Worm (Caenorhabditis elegans): ENCODE data around the gene Y97E10AR.2.

Gene Y97E10AR.2

DNA sequence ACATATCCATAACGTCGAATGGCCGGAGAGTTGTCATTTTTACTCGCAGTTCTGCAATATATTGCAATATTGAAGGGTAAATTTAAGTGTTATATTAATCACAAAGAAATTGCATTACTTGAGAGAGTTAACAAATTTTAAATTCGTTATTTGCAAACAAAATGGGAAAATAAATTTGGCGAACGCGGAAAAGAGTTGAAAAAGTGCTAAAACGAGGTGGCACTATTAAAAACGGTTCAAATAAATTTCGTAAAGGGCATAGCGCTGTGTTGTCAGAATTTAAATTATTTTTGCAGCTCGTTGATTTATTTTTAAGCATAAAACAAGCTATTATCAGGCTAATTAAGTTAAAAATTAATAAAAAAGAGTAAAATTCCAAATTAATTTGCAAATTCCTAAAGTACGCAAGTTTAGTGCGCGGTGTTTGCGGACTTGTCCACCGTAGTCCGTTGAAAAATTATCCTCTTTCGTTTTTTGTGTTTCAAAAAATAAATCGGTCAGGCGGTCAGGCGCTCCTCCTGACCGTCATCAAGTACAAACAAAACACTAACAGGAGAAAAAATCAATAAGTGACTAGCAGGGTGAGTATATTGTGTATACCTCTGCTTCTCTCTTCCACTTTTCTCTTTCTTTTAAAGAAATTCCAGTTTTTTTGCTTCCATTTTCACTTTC, 12.5 kb upstream of the Y97E10AR.2 start, which contains the start of the genes natb-1 and abhd-12 (continued):
- TF ChIP-seq nhr-102 (tag; optimal IDR thresholded peaks at IDR 0.05) (no peak), nhr-77 (tag; optimal IDR thresholded peaks at IDR 0.05) (peak; percentile 50), lin-15B (tag; optimal IDR thresholded peaks at IDR 0.05) (no peak), aha-1 (tag) (no peak), Y5F2A.4 (GFP tag; optimal IDR thresholded peaks at IDR 0.05) (no peak), nhr-10 (tag; optimal IDR thresholded peaks at IDR 0.05) (no peak), nhr-48 (tag; optimal IDR thresholded peaks at IDR 0.05) (no peak), vab-7 (GFP tag; IDR thresholded peaks at IDR 0.05) (no peak), T26A8.4 (GFP tag; IDR thresholded peaks at IDR 0.05) (no peak), ceh-62 (tag; optimal IDR thresholded peaks at IDR 0.05) (no peak), tag-97 (GFP tag; IDR thresholded peaks at IDR 0.05) (no peak), spr-3 (GFP tag; optimal IDR thresholded peaks at IDR 0.05) (no peak), Y105C5A.15 (GFP tag; IDR thresholded peaks at IDR 0.05) (no peak), Y48G9A.11 (GFP tag; IDR thresholded peaks at IDR 0.05) (no peak), F10B5.3 (tag; optimal IDR thresholded peaks at IDR 0.05) (no peak), nhr-6 (tag; optimal IDR thresholded peaks at IDR 0.05) (no peak), egl-27 (tag; optimal IDR thresholded peaks at IDR 0.05) (no peak), unc-62 (GFP tag; optimal IDR thresholded peaks at IDR 0.05 in 1 of 2) (no peak), unc-62 (tag; optimal IDR thresholded peaks at IDR 0.05) (no peak), F49E8.2 (tag; optimal IDR thresholded peaks at IDR 0.05; ENCODE audit: borderline replicate concordance) (no peak), lsy-2 (tag; optimal IDR thresholded peaks at IDR 0.05) (peak; percentile 39 to 96), ctbp-1 (GFP tag; IDR thresholded peaks at IDR 0.05) (no peak), dve-1 (tag; optimal IDR thresholded peaks at IDR 0.05; ENCODE audit: insufficient read depth) (peak; percentile 57), mdt-29 (GFP tag; IDR thresholded peaks at IDR 0.05) (no peak), hlh-30 (tag; optimal IDR thresholded peaks at IDR 0.05; ENCODE audit: insufficient read depth) (peak; percentile 95), ceh-44 (GFP tag; IDR thresholded peaks at IDR 0.05) (no peak), dmd-8 (GFP tag; IDR thresholded peaks at IDR 0.05) (no peak), nhr-28 (tag; optimal IDR thresholded peaks at IDR 0.05) (peak; percentile 40), lim-7 (GFP tag; IDR thresholded peaks at IDR 0.05) (no peak), ceh-82 (tag; optimal IDR thresholded peaks at IDR 0.05) (no peak), lin-29 (GFP tag; IDR thresholded peaks at IDR 0.05) (no peak), unc-39 (tag; optimal IDR thresholded peaks at IDR 0.05) (no peak), ces-1 (GFP tag; optimal IDR thresholded peaks at IDR 0.05) (no peak), zfp-2 (tag; optimal IDR thresholded peaks at IDR 0.05) (no peak), dpl-1 (GFP tag; optimal IDR thresholded peaks at IDR 0.05) (peak; percentile 21), lin-1 (GFP tag; IDR thresholded peaks at IDR 0.05) (no peak), snpc-1.2 (GFP tag; IDR thresholded peaks at IDR 0.05) (no peak), madf-5 (GFP tag; IDR thresholded peaks at IDR 0.05) (no peak), daf-12 (tag; optimal IDR thresholded peaks at IDR 0.05) (no peak), R02D3.7 (tag; optimal IDR thresholded peaks at IDR 0.05) (no peak), duxl-1 (tag; optimal IDR thresholded peaks at IDR 0.05; ENCODE audit: poor library complexity) (no peak), nhr-41 (GFP tag; IDR thresholded peaks at IDR 0.05) (no peak), lin-38 (GFP tag; IDR thresholded peaks at IDR 0.05) (no peak), tra-1 (GFP tag; IDR thresholded peaks at IDR 0.05) (no peak), set-16 (GFP tag; IDR thresholded peaks at IDR 0.05) (no peak), lin-39 (tag; optimal IDR thresholded peaks at IDR 0.05) (no peak), hif-1 (tag; optimal IDR thresholded peaks at IDR 0.05) (no peak), daf-8 (GFP tag; IDR thresholded peaks at IDR 0.05) (no peak), mes-2 (tag; optimal IDR thresholded peaks at IDR 0.05; ENCODE audit: poor library complexity, severe bottlenecking) (peak; percentile 46), zfp-3 (GFP tag; conservative IDR thresholded peaks at IDR 0.05) (no peak), aly-2 (tag; optimal IDR thresholded peaks at IDR 0.05) (no peak), F44E2.7 (GFP tag; IDR thresholded peaks at IDR 0.05) (no peak)

All from whole organism, L4 larva.